Worm (Caenorhabditis elegans) whole organism, L1 larva: ENCODE measurements around the gene F47G3.1.

Experiments
- C04F5.9 ChIP-seq: sonication (generic microtip); optimal IDR thresholded peaks from 2 replicates; lab custom pipeline; 2016; ENCODE audit warnings: missing genetic modification characterization, missing compliant biosample characterization
- egl-27 ChIP-seq, 2 experiments: fragments of 150-350 bp in 1 of 2; sonication (generic microtip); optimal IDR thresholded peaks; 3 replicates each; lab custom pipeline; 2017 to 2018; ENCODE audit warnings: missing biosample characterization in 2 of 2, missing genetic modification characterization in 2 of 2, missing genetic modification reagents in 2 of 2
- elt-2 ChIP-seq: sonication (generic microtip); optimal IDR thresholded peaks from 2 replicates; lab custom pipeline; 2016; ENCODE audit warnings: missing genetic modification characterization, mild to moderate bottlenecking, inconsistent platforms, missing compliant biosample characterization, missing genetic modification reagents
- lin-13 ChIP-seq: fragments of 150-350 bp; optimal IDR thresholded peaks from 2 replicates; lab custom pipeline; 2014; ENCODE audit warnings: missing biosample characterization, missing genetic modification reagents, missing genetic modification characterization
- nhr-237 ChIP-seq: fragments of 150-350 bp; optimal IDR thresholded peaks from 2 replicates; lab custom pipeline; 2014; ENCODE audit warnings: missing biosample characterization, missing genetic modification characterization
- nhr-77 ChIP-seq: fragments of 150-350 bp; optimal IDR thresholded peaks from 2 replicates; lab custom pipeline; 2014; ENCODE audit warnings: missing biosample characterization, missing genetic modification characterization

DNA sequence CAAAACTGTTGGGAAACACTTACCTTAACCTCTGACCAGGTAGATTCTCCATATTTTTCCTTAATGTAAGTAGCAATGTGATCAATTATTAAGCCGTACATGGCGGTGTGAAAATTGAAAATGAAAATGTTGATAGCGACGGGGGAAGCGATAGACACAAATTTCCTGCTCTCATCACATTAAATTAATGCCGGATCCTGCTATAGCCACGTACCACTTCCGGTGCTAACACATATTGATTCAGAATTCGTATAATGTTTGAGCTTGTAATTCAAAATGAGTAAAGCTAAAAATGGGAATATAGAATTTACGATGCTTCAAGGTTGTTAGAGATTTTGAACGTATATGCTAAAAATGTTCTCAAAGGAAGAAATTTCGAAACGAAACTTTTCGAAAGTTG, 41.9 kb downstream of the F47G3.1 start, which contains the start of gene gcy-31:
- TF ChIP-seq C04F5.9 (tag; lab: Kevin White, UChicago): no peak
- no peak for TF ChIP-seq lin-13 (GFP tag; lab: Kevin White, UChicago)
- no peak for TF ChIP-seq elt-2 (tag; lab: Kevin White, UChicago)
- no peak for TF ChIP-seq nhr-77 (tag; lab: Kevin White, UChicago)
- no peak for TF ChIP-seq nhr-237
- TF ChIP-seq egl-27 (tag; optimal IDR thresholded peaks at IDR 0.05; lab: Kevin White, UChicago): no peak
